Worm (Caenorhabditis elegans) whole organism, L3 larva: ENCODE measurements around the gene srxa-16.

Experiments used
- ceh-16 ChIP-seq: sonication (generic microtip); optimal IDR thresholded peaks from 2 replicates; lab custom pipeline; 2017; ENCODE audit warnings: missing biosample characterization, missing genetic modification characterization
- ceh-9 ChIP-seq: sonication (generic microtip); optimal IDR thresholded peaks from 2 replicates; lab custom pipeline; 2018; ENCODE audit warnings: missing biosample characterization, missing genetic modification characterization
- egl-27 ChIP-seq: sonication (generic microtip); optimal IDR thresholded peaks from 4 replicates; lab custom pipeline; 2017; ENCODE audit warnings: missing biosample characterization, missing genetic modification reagents, missing genetic modification characterization
- elt-2 ChIP-seq: sonication (generic microtip); optimal IDR thresholded peaks from 2 replicates; lab custom pipeline; 2016; ENCODE audit warnings: missing genetic modification reagents, mild to moderate bottlenecking, missing genetic modification characterization, missing compliant biosample characterization
- fkh-10 ChIP-seq: sonication (generic microtip); optimal IDR thresholded peaks from 2 replicates; lab custom pipeline; 2017; ENCODE audit warnings: missing biosample characterization, missing genetic modification reagents, missing genetic modification characterization
- jun-1 ChIP-seq: fragments of 150-350 bp; optimal IDR thresholded peaks from 2 replicates; lab custom pipeline; 2014; ENCODE audit warnings: missing biosample characterization, missing genetic modification reagents, missing genetic modification characterization
- lin-39 ChIP-seq: fragments of 150-350 bp; optimal IDR thresholded peaks from 2 replicates; lab custom pipeline; 2018; ENCODE audit warnings: missing biosample characterization, missing genetic modification reagents, missing genetic modification characterization
- mdl-1 ChIP-seq: fragments of 150-350 bp; optimal IDR thresholded peaks from 2 replicates; lab custom pipeline; 2014; ENCODE audit warnings: missing biosample characterization, missing genetic modification characterization
- nhr-12 ChIP-seq: fragments of 150-350 bp; optimal IDR thresholded peaks from 2 replicates; lab custom pipeline; 2014; ENCODE audit warnings: missing biosample characterization, missing genetic modification characterization
- pha-4 ChIP-seq: fragments of 150-350 bp; optimal IDR thresholded peaks from 2 replicates; lab custom pipeline; 2014; ENCODE audit warnings: missing biosample characterization, missing genetic modification reagents, missing genetic modification characterization
- snpc-4 ChIP-seq: fragments of 150-350 bp; optimal IDR thresholded peaks from 2 replicates; lab custom pipeline; 2014; ENCODE audit warnings: missing biosample characterization, missing genetic modification characterization
- unc-62 ChIP-seq: fragments of 150-350 bp; sonication (generic microtip); optimal IDR thresholded peaks from 4 replicates; lab custom pipeline; 2014; ENCODE audit warnings: missing biosample characterization, missing genetic modification reagents, missing genetic modification characterization

DNA sequence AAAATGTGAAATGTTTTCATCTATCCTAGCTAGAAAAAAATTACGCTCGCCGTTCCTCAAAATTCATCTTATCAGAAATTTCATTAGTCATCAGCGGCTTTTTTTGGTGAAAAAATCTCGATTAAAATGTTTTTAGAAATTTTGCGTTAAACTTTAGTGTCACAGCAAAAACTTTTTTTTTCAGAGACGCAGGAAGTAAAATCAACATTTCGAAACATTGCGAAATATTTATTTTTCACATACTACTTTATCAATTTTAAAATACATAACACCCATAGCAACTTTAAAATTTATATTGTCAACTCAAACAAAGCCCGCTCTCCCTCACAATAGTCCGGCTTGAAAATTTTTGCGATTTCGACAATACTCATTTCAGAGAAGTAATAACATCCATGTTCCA, 18.1 kb upstream of the srxa-16 start:
- no peak for TF ChIP-seq nhr-12 (tag; lab: Kevin White, UChicago)
- no peak for TF ChIP-seq lin-39
- no peak for TF ChIP-seq jun-1 (tag; lab: Kevin White, UChicago)
- no peak for TF ChIP-seq ceh-9 (tag; lab: Kevin White, UChicago)
- TF ChIP-seq fkh-10 (GFP tag; lab: Kevin White, UChicago): no peak
- no peak for TF ChIP-seq mdl-1 (tag; lab: Kevin White, UChicago)
- no peak for TF ChIP-seq snpc-4 (tag; lab: Kevin White, UChicago)
- no peak for TF ChIP-seq unc-62 (GFP tag; lab: Kevin White, UChicago)
- TF ChIP-seq pha-4 (tag; lab: Kevin White, UChicago): no peak
- no peak for TF ChIP-seq ceh-16 (tag; lab: Kevin White, UChicago)
- TF ChIP-seq elt-2 (tag; lab: Kevin White, UChicago): no peak
- TF ChIP-seq egl-27 (tag; lab: Kevin White, UChicago): no peak
